Worm (Caenorhabditis elegans) whole organism, mixed stage, embryonic: ENCODE results near the gene lev-9.

Source experiments
- M03D4.4 ChIP-seq: sonication (generic microtip); optimal IDR thresholded peaks from 2 replicates; lab custom pipeline; 2017; ENCODE audit warnings: mild to moderate bottlenecking, missing genetic modification characterization, missing compliant biosample characterization
- bed-3 ChIP-seq: fragments of 200-800 bp; sonication (Bioruptor generic); optimal IDR thresholded peaks from 3 replicates; lab custom pipeline; 2018; ENCODE audit warnings: mild to moderate bottlenecking, missing genetic modification characterization, moderate library complexity, missing compliant biosample characterization
- blmp-1 ChIP-seq: fragments of 150-350 bp; optimal IDR thresholded peaks from 2 replicates; lab custom pipeline; 2014; ENCODE audit warnings: missing biosample characterization, missing genetic modification characterization
- ceh-39 ChIP-seq: fragments of 150-350 bp; optimal IDR thresholded peaks from 2 replicates; lab custom pipeline; 2014; ENCODE audit warnings: missing biosample characterization, missing genetic modification characterization
- ceh-43 ChIP-seq: fragments of 200-800 bp; sonication (Bioruptor generic); optimal IDR thresholded peaks from 2 replicates; lab custom pipeline; 2018; ENCODE audit warnings: mild to moderate bottlenecking, missing genetic modification characterization, moderate library complexity, missing compliant biosample characterization
- ceh-83 ChIP-seq: fragments of 200-800 bp; sonication (Bioruptor generic); optimal IDR thresholded peaks from 2 replicates; lab custom pipeline; 2018; ENCODE audit warnings: mild to moderate bottlenecking, missing genetic modification characterization, missing compliant biosample characterization
- ces-1 ChIP-seq: fragments of 150-350 bp; optimal IDR thresholded peaks from 2 replicates; lab custom pipeline; 2014; ENCODE audit warnings: missing biosample characterization, missing genetic modification reagents, missing genetic modification characterization
- drap-1 ChIP-seq: fragments of 200-800 bp; sonication (Bioruptor generic); optimal IDR thresholded peaks from 3 replicates; lab custom pipeline; 2018; ENCODE audit warnings: mild to moderate bottlenecking, missing genetic modification characterization, missing compliant biosample characterization
- elt-1 ChIP-seq: sonication (generic microtip); optimal IDR thresholded peaks from 2 replicates; lab custom pipeline; 2017; ENCODE audit warnings: missing genetic modification characterization, mild to moderate bottlenecking, missing compliant biosample characterization, antibody characterized with exemption, moderate library complexity, borderline replicate concordance; ENCODE audit not compliant: insufficient read depth
- elt-3 ChIP-seq: fragments of 150-350 bp; optimal IDR thresholded peaks from 2 replicates; lab custom pipeline; 2014; ENCODE audit warnings: missing biosample characterization, missing genetic modification characterization
- lsy-2 ChIP-seq: fragments of 150-350 bp; optimal IDR thresholded peaks from 2 replicates; lab custom pipeline; 2014; ENCODE audit warnings: missing biosample characterization, missing genetic modification characterization
- mab-5 ChIP-seq: fragments of 150-350 bp; optimal IDR thresholded peaks from 2 replicates; lab custom pipeline; 2014; ENCODE audit warnings: missing biosample characterization, missing genetic modification characterization
- mls-2 ChIP-seq: sonication (generic microtip); optimal IDR thresholded peaks from 2 replicates; lab custom pipeline; 2016; ENCODE audit warnings: mild to moderate bottlenecking, missing genetic modification characterization, moderate library complexity, missing compliant biosample characterization
- nhr-237 ChIP-seq: fragments of 150-350 bp; optimal IDR thresholded peaks from 2 replicates; lab custom pipeline; 2014; ENCODE audit warnings: missing biosample characterization, missing genetic modification characterization
- nhr-28 ChIP-seq: fragments of 150-350 bp; optimal IDR thresholded peaks from 2 replicates; lab custom pipeline; 2014; ENCODE audit warnings: missing biosample characterization, missing genetic modification characterization
- nhr-76 ChIP-seq: sonication (generic microtip); optimal IDR thresholded peaks from 2 replicates; lab custom pipeline; 2017; ENCODE audit warnings: missing biosample characterization, missing genetic modification characterization
- pha-4 ChIP-seq: fragments of 150-350 bp; optimal IDR thresholded peaks from 2 replicates; lab custom pipeline; 2018; ENCODE audit warnings: missing biosample characterization, missing genetic modification reagents, missing genetic modification characterization
- snpc-4 ChIP-seq: fragments of 150-350 bp; optimal IDR thresholded peaks from 2 replicates; lab custom pipeline; 2014; ENCODE audit warnings: missing biosample characterization, missing genetic modification characterization
- unc-120 ChIP-seq: sonication (generic microtip); optimal IDR thresholded peaks from 2 replicates; lab custom pipeline; 2017; ENCODE audit warnings: missing genetic modification characterization, missing compliant biosample characterization; ENCODE audit not compliant: poor library complexity, severe bottlenecking
- zip-8 ChIP-seq: fragments of 150-350 bp; optimal IDR thresholded peaks from 2 replicates; lab custom pipeline; 2014; ENCODE audit warnings: missing biosample characterization, missing genetic modification characterization
- ztf-11 ChIP-seq: fragments of 150-350 bp; optimal IDR thresholded peaks from 2 replicates; lab custom pipeline; 2014; ENCODE audit warnings: missing biosample characterization, missing genetic modification characterization

Gene lev-9

ce11 chrX:6238973-6239372, 52.6 kb downstream of the lev-9 start, which contains the start of gene rml-3:
Gene rml-3 (minus strand): TSS chrX:6239065.
- TF ChIP-seq mls-2 (no peak), elt-3 (no peak), elt-1 (tag; lab: Kevin White, UChicago) (peak; percentile 77), ceh-83 (GFP tag; lab: Kevin White, UChicago) (no peak), mab-5 (tag; lab: Kevin White, UChicago) (no peak), nhr-237 (tag; lab: Kevin White, UChicago) (no peak), lsy-2 (tag; lab: Kevin White, UChicago) (no peak)

DNA sequence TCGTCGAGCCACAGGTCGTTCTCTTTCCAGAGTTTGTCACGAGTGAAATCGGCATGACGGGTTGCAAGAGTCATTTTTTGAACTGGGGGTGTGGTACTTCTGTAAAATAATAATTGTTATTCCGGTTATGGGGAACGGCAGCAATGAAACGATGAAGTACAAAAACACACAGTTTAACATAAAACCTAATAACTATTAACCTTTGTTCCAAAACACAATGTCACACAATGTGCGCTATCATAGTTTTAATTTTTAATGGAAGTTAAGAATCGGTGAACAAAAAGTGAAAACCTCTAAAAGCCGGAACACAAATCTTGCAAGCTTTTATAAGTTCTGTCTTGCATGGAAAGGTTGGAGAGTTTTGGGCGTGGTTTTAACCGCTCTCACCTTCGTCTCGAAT, 56.1 kb downstream of the lev-9 start, which contains the start of gene hsp-43:
Gene hsp-43, minus strand, starts transcription at position 101 of the 400 bp plus-strand sequence.
- TF ChIP-seq nhr-237 (tag; lab: Kevin White, UChicago), result no peak

- TF ChIP-seq bed-3 (GFP tag; lab: Kevin White, UChicago) (no peak), nhr-76 (tag; lab: Kevin White, UChicago) (no peak), elt-3 (no peak), unc-120 (tag; lab: Kevin White, UChicago) (no peak), blmp-1 (tag; lab: Kevin White, UChicago) (no peak), snpc-4 (tag; lab: Kevin White, UChicago) (no peak), nhr-237 (tag; lab: Kevin White, UChicago) (no peak), ztf-11 (tag; lab: Kevin White, UChicago) (no peak), drap-1 (GFP tag; lab: Kevin White, UChicago) (no peak), nhr-28 (no peak), elt-1 (tag; lab: Kevin White, UChicago) (no peak), ceh-39 (tag; lab: Kevin White, UChicago) (no peak), ces-1 (no peak), M03D4.4 (tag; lab: Kevin White, UChicago) (no peak), ceh-43 (no peak), zip-8 (no peak), pha-4 (no peak)
- TF ChIP-seq, all 35 proteins: peak for 0
Observed at ce11 chrX:6232998-6233626, 58.4 kb downstream of the lev-9 start, which contains the start of gene C14F11.4. Gene C14F11.4 (minus strand): TSS chrX:6233048.
